Worm (Caenorhabditis elegans) whole organism, young adult: Measurements from ENCODE around the gene trpp-11.

Experiments
- efl-1 ChIP-seq: fragments of 150-350 bp; optimal IDR thresholded peaks from 2 replicates; lab custom pipeline; 2014; ENCODE audit warnings: missing biosample characterization, missing genetic modification reagents, missing genetic modification characterization
- lag-1 ChIP-seq: fragments of 200-800 bp; sonication (Bioruptor generic); IDR thresholded peaks from 2 replicates; pipeline ENCODE4 v1.3.6; 2022; ENCODE audit warnings: missing genetic modification reagents, missing genetic modification characterization, missing compliant biosample characterization
- pha-4 ChIP-seq: fragments of 150-350 bp; sonication (generic microtip); optimal IDR thresholded peaks from 2 replicates; lab custom pipeline; 2014; ENCODE audit warnings: missing biosample characterization, missing genetic modification reagents, missing genetic modification characterization
- sptf-2 ChIP-seq: fragments of 200-800 bp; sonication (Bioruptor generic); optimal IDR thresholded peaks from 2 replicates; lab custom pipeline; 2018; ENCODE audit warnings: mild to moderate bottlenecking, missing genetic modification characterization, missing compliant biosample characterization
- unc-130 ChIP-seq: sonication (generic microtip); optimal IDR thresholded peaks from 2 replicates; lab custom pipeline; 2016; ENCODE audit warnings: missing genetic modification reagents, missing genetic modification characterization, missing compliant biosample characterization
- zim-3 ChIP-seq: sonication (generic microtip); optimal IDR thresholded peaks from 2 replicates; lab custom pipeline; 2017; ENCODE audit warnings: mild to moderate bottlenecking, missing genetic modification characterization, moderate library complexity, missing compliant biosample characterization
- ztf-18 ChIP-seq: sonication (generic microtip); optimal IDR thresholded peaks from 2 replicates; lab custom pipeline; 2016; ENCODE audit warnings: missing genotype, mild to moderate bottlenecking, missing genetic modification characterization, missing compliant biosample characterization

DNA sequence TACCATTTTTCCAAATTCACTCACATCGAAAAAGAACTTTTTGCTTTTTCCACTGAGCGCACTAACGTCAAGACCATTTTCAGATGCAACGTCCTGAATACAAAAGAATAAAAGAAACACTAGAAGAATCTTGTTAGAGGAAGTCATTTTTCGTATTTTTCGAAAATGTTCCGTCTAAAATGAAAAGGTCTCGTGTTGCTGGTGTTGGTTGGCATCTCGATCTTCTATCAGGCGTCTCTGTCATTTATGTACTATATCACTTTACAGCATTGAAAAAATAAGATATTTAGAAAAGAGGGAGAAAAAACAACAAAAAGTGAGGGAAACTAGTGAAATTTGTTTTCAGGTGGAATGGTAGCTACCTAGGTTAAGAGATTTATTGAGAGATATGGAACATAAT lies 46.2 kb downstream of the trpp-11 start, which contains the start of gene K02F3.9:
- TF ChIP-seq unc-130 = no peak
- TF ChIP-seq pha-4 = no peak
- no peak for TF ChIP-seq sptf-2 (GFP tag; lab: Kevin White, UChicago)
- no peak for TF ChIP-seq ztf-18 (tag; lab: Kevin White, UChicago)
- no peak for TF ChIP-seq efl-1 (GFP tag; lab: Kevin White, UChicago)
- no peak for TF ChIP-seq lag-1 (GFP tag; lab: Robert Waterston, UW)
- TF ChIP-seq zim-3 (tag; lab: Kevin White, UChicago) = no peak
